Fruit fly (Drosophila melanogaster): ENCODE measurements around the gene BBIP1.

- TF ChIP-seq EcR (GFP tag; optimal IDR thresholded peaks at IDR 0.05), result no peak
- no peak for TF ChIP-seq usp (GFP tag; optimal IDR thresholded peaks at IDR 0.05)
- no peak for TF ChIP-seq CG8478 (optimal IDR thresholded peaks at IDR 0.05)
These were observed 29.1 kb downstream of the BBIP1 start for dm6 chr3R:9433270-9433669.
